Fruit fly (Drosophila melanogaster) S2 (cell line): ENCODE results near the gene CG2685.

Source experiments
- CG8478 ChIP-seq: fragments of >200 bp; optimal IDR thresholded peaks from 2 replicates; lab custom pipeline; 2018
- CTCF ChIP-seq, 2 experiments: fragments of >200 bp; optimal IDR thresholded peaks; 2 replicates each; lab custom pipeline; 2018

dm6 chrX:2693786-2694185, 20.0 kb downstream of the CG2685 start, which contains the start of gene dyw:
- TF ChIP-seq CTCF (optimal IDR thresholded peaks at IDR 0.05; lab: Kevin White, UChicago), result no peak
- TF ChIP-seq CG8478 (lab: Kevin White, UChicago), result no peak
